Fruit fly (Drosophila melanogaster) whole organism, embryonic: ENCODE measurements around the gene Bub1.

Experiments used
- Antp ChIP-seq: fragments of 200-800 bp; sonication (Bioruptor generic); optimal IDR thresholded peaks from 3 replicates; lab custom pipeline; 2016; ENCODE audit warnings: missing biosample characterization, missing genetic modification characterization
- CG10366 ChIP-seq: fragments of 200-800 bp; sonication (Bioruptor generic); IDR thresholded peaks from 2 replicates; pipeline ENCODE4 v1.3.6; 2022; ENCODE audit warnings: missing biosample characterization, missing genetic modification characterization
- CG10543 ChIP-seq: fragments of 200-800 bp; sonication (Bioruptor generic); optimal IDR thresholded peaks from 3 replicates; lab custom pipeline; 2017; ENCODE audit warnings: missing biosample characterization, mild to moderate bottlenecking, missing genetic modification characterization, moderate library complexity
- CG11398 ChIP-seq: fragments of 200-800 bp; sonication (Bioruptor generic); optimal IDR thresholded peaks from 2 replicates; lab custom pipeline; 2016; ENCODE audit warnings: missing biosample characterization, missing genetic modification characterization
- CG12942 ChIP-seq: fragments of 200-800 bp; sonication (Bioruptor generic); optimal IDR thresholded peaks from 3 replicates; lab custom pipeline; 2016; ENCODE audit warnings: missing biosample characterization, missing genetic modification characterization
- CG13123 ChIP-seq: fragments of 200-800 bp; sonication (Bioruptor generic); optimal IDR thresholded peaks from 2 replicates; lab custom pipeline; 2016; ENCODE audit warnings: missing biosample characterization, missing genetic modification characterization
- CG14014 ChIP-seq: fragments of 200-800 bp; sonication (Bioruptor generic); IDR thresholded peaks from 2 replicates; pipeline ENCODE4 v1.3.6; 2022; ENCODE audit warnings: missing biosample characterization, missing genetic modification characterization
- CG15269 ChIP-seq: fragments of 200-800 bp; sonication (Bioruptor generic); optimal IDR thresholded peaks from 2 replicates; lab custom pipeline; 2018; ENCODE audit warnings: missing biosample characterization, mild to moderate bottlenecking, missing genetic modification characterization, moderate library complexity
- CG16863 ChIP-seq: fragments of 200-800 bp; sonication (Bioruptor generic); optimal IDR thresholded peaks from 3 replicates; lab custom pipeline; 2016; ENCODE audit warnings: missing biosample characterization, missing genetic modification characterization
- CG17361 ChIP-seq: fragments of 200-800 bp; sonication (Bioruptor generic); IDR thresholded peaks from 3 replicates; pipeline ENCODE4 v1.3.6; 2022; ENCODE audit warnings: missing biosample characterization, missing genetic modification characterization
- CG17802 ChIP-seq: fragments of 200-800 bp; sonication (Bioruptor generic); optimal IDR thresholded peaks from 2 replicates; lab custom pipeline; 2018; ENCODE audit warnings: missing biosample characterization, mild to moderate bottlenecking, missing genetic modification characterization, moderate library complexity
- CG18476 ChIP-seq: fragments of 200-800 bp; sonication (Bioruptor generic); optimal IDR thresholded peaks from 2 replicates; lab custom pipeline; 2016; ENCODE audit warnings: missing biosample characterization, mild to moderate bottlenecking, missing genetic modification characterization
- CG3065 ChIP-seq: fragments of 200-800 bp; sonication (Bioruptor generic); optimal IDR thresholded peaks from 2 replicates; lab custom pipeline; 2016; ENCODE audit warnings: missing biosample characterization, missing genetic modification characterization
- CG32767 ChIP-seq: fragments of 200-800 bp; sonication (Bioruptor generic); IDR thresholded peaks from 2 replicates; pipeline ENCODE4 v1.3.6; 2022; ENCODE audit warnings: missing biosample characterization, missing genetic modification characterization
- CG33213 ChIP-seq: fragments of 200-800 bp; sonication (Bioruptor generic); optimal IDR thresholded peaks from 3 replicates; lab custom pipeline; 2016; ENCODE audit warnings: missing biosample characterization, missing genetic modification characterization
- CG33557 ChIP-seq: fragments of 200-800 bp; sonication (Bioruptor generic); optimal IDR thresholded peaks from 2 replicates; lab custom pipeline; 2019; ENCODE audit warnings: missing biosample characterization, mild to moderate bottlenecking, missing genetic modification characterization, moderate library complexity
- CG34376 ChIP-seq: fragments of 200-800 bp; sonication (Bioruptor generic); optimal IDR thresholded peaks from 2 replicates; lab custom pipeline; 2018; ENCODE audit warnings: missing biosample characterization, mild to moderate bottlenecking, missing genetic modification characterization
- CG4360 ChIP-seq: fragments of 200-800 bp; sonication (Bioruptor generic); IDR thresholded peaks from 2 replicates; pipeline ENCODE4 v1.3.6; 2022; ENCODE audit warnings: missing biosample characterization, missing genetic modification characterization
- CG4404 ChIP-seq: fragments of 200-800 bp; sonication (Bioruptor generic); IDR thresholded peaks from 2 replicates; pipeline ENCODE4 v1.3.6; 2022; ENCODE audit warnings: missing biosample characterization, missing genetic modification characterization
- CG4854 ChIP-seq: fragments of 200-800 bp; sonication (Bioruptor generic); optimal IDR thresholded peaks from 2 replicates; lab custom pipeline; 2016; ENCODE audit warnings: missing biosample characterization, missing genetic modification characterization, inconsistent platforms
- CG7357 ChIP-seq: fragments of 200-800 bp; sonication (Bioruptor generic); IDR thresholded peaks from 3 replicates; pipeline ENCODE4 v1.3.6; 2022; ENCODE audit warnings: missing biosample characterization, missing genetic modification characterization
- CG9609 ChIP-seq: fragments of 200-800 bp; sonication (Bioruptor generic); optimal IDR thresholded peaks from 3 replicates; lab custom pipeline; 2016; ENCODE audit warnings: missing biosample characterization, missing genetic modification characterization
- D19B ChIP-seq: fragments of 200-800 bp; sonication (Bioruptor generic); optimal IDR thresholded peaks from 2 replicates; lab custom pipeline; 2017; ENCODE audit warnings: missing biosample characterization, mild to moderate bottlenecking, missing genetic modification characterization
- Dek ChIP-seq: fragments of 200-800 bp; sonication (Bioruptor generic); optimal IDR thresholded peaks from 3 replicates; lab custom pipeline; 2019; ENCODE audit warnings: missing biosample characterization, mild to moderate bottlenecking, missing genetic modification characterization, moderate library complexity
- Dfd ChIP-seq, 2 experiments: fragments of >200 bp; optimal IDR thresholded peaks; 2 replicates each; lab custom pipeline; 2017; ENCODE audit warnings: missing biosample characterization in 2 of 2, missing genetic modification characterization in 2 of 2
- Eip74EF ChIP-seq, 2 experiments: fragments of 200-800 bp in 1 of 2; fragments of >200 bp in 1 of 2; sonication (Bioruptor generic) in 1 of 2; optimal IDR thresholded peaks; 2 replicates each; lab custom pipeline; 2017 to 2019; ENCODE audit warnings: missing biosample characterization in 2 of 2, missing genetic modification characterization in 2 of 2, mild to moderate bottlenecking in 1 of 2, moderate library complexity in 1 of 2
- HmgZ ChIP-seq: fragments of 200-800 bp; sonication (Bioruptor generic); optimal IDR thresholded peaks from 2 replicates; lab custom pipeline; 2018; ENCODE audit warnings: missing biosample characterization, mild to moderate bottlenecking, missing genetic modification characterization
- Lim3 ChIP-seq: fragments of 200-800 bp; sonication (Bioruptor generic); IDR thresholded peaks from 2 replicates; pipeline ENCODE4 v1.3.6; 2022; ENCODE audit warnings: missing biosample characterization, missing genetic modification characterization
- Ptx1 ChIP-seq: fragments of 200-800 bp; sonication (Bioruptor generic); IDR thresholded peaks from 2 replicates; pipeline ENCODE4 v1.3.6; 2022; ENCODE audit warnings: missing biosample characterization, missing genetic modification characterization
- Six4 ChIP-seq: fragments of 200-800 bp; sonication (Bioruptor generic); optimal IDR thresholded peaks from 2 replicates; lab custom pipeline; 2016; ENCODE audit warnings: missing biosample characterization, missing genetic modification characterization
- Sry-δ ChIP-seq: fragments of 200-800 bp; sonication (Bioruptor generic); optimal IDR thresholded peaks from 2 replicates; lab custom pipeline; 2016; ENCODE audit warnings: missing biosample characterization, missing genetic modification characterization
- Ssrp ChIP-seq: fragments of 200-800 bp; sonication (Bioruptor generic); optimal IDR thresholded peaks from 2 replicates; lab custom pipeline; 2018; ENCODE audit warnings: missing biosample characterization, mild to moderate bottlenecking, missing genetic modification characterization, moderate library complexity
- btn ChIP-seq: fragments of 200-800 bp; sonication (Bioruptor generic); optimal IDR thresholded peaks from 2 replicates; lab custom pipeline; 2016; ENCODE audit warnings: missing biosample characterization, missing genetic modification characterization
- disco-r ChIP-seq: fragments of 200-800 bp; sonication (Bioruptor generic); optimal IDR thresholded peaks from 2 replicates; lab custom pipeline; 2016; ENCODE audit warnings: missing biosample characterization, missing genetic modification characterization
- dm ChIP-seq: fragments of 200-800 bp; sonication (Bioruptor generic); optimal IDR thresholded peaks from 3 replicates; lab custom pipeline; 2016; ENCODE audit warnings: missing biosample characterization, missing genetic modification characterization
- dysf ChIP-seq: fragments of 200-800 bp; sonication (Bioruptor generic); IDR thresholded peaks from 3 replicates; pipeline ENCODE4 v1.3.6; 2022; ENCODE audit warnings: missing biosample characterization, missing genetic modification characterization
- gem ChIP-seq: fragments of 200-800 bp; sonication (Bioruptor generic); optimal IDR thresholded peaks from 2 replicates; lab custom pipeline; 2019; ENCODE audit warnings: missing biosample characterization, mild to moderate bottlenecking, missing genetic modification characterization, moderate library complexity
- jing ChIP-seq: fragments of 200-800 bp; sonication (Bioruptor generic); optimal IDR thresholded peaks from 2 replicates; lab custom pipeline; 2018; ENCODE audit warnings: missing biosample characterization, mild to moderate bottlenecking, missing genetic modification characterization
- kah ChIP-seq: fragments of 200-800 bp; sonication (Bioruptor generic); optimal IDR thresholded peaks from 2 replicates; lab custom pipeline; 2018; ENCODE audit warnings: missing biosample characterization, mild to moderate bottlenecking, missing genetic modification characterization
- nau ChIP-seq: fragments of 200-800 bp; sonication (Bioruptor generic); optimal IDR thresholded peaks from 3 replicates; lab custom pipeline; 2017; ENCODE audit warnings: missing biosample characterization, mild to moderate bottlenecking, missing genetic modification characterization, missing genetic modification reagents
- nmo ChIP-seq: fragments of 200-800 bp; sonication (Bioruptor generic); optimal IDR thresholded peaks from 2 replicates; lab custom pipeline; 2018; ENCODE audit warnings: missing biosample characterization, mild to moderate bottlenecking, missing genetic modification characterization, moderate library complexity
- oc ChIP-seq: fragments of 200-800 bp; sonication (Bioruptor generic); optimal IDR thresholded peaks from 2 replicates; lab custom pipeline; 2018; ENCODE audit warnings: missing biosample characterization, mild to moderate bottlenecking, missing genetic modification characterization, moderate library complexity
- odd ChIP-seq: fragments of 200-800 bp; sonication (Bioruptor generic); optimal IDR thresholded peaks from 2 replicates; lab custom pipeline; 2017; ENCODE audit warnings: missing biosample characterization, mild to moderate bottlenecking, missing genetic modification characterization
- peb ChIP-seq: fragments of 200-800 bp; sonication (Bioruptor generic); IDR thresholded peaks from 2 replicates; pipeline ENCODE4 v1.3.6; 2022; ENCODE audit warnings: missing biosample characterization, missing genetic modification characterization
- pum ChIP-seq: fragments of 200-800 bp; sonication (Bioruptor generic); optimal IDR thresholded peaks from 2 replicates; lab custom pipeline; 2016; ENCODE audit warnings: missing biosample characterization, missing genetic modification characterization
- row ChIP-seq: fragments of 200-800 bp; sonication (Bioruptor generic); IDR thresholded peaks from 3 replicates; pipeline ENCODE4 v1.3.6; 2022; ENCODE audit warnings: missing biosample characterization, missing genetic modification characterization
- sc ChIP-seq, 3 experiments: fragments of >200 bp in 2 of 3; fragments of 200-800 bp in 1 of 3; sonication (Bioruptor generic) in 1 of 3; optimal IDR thresholded peaks; 2 replicates in 2 of 3; 3 replicates in 1 of 3; lab custom pipeline; 2017; ENCODE audit warnings: mild to moderate bottlenecking in 1 of 3, missing biosample characterization in 1 of 3, missing genetic modification characterization in 1 of 3, missing genetic modification reagents in 1 of 3
- stc ChIP-seq: fragments of 200-800 bp; sonication (Bioruptor generic); IDR thresholded peaks from 2 replicates; pipeline ENCODE4 v1.3.6; 2022; ENCODE audit warnings: missing biosample characterization, missing genetic modification characterization
- tx ChIP-seq: fragments of 200-800 bp; sonication (Bioruptor generic); optimal IDR thresholded peaks from 2 replicates; lab custom pipeline; 2016; ENCODE audit warnings: missing biosample characterization, missing genetic modification characterization
- zen ChIP-seq: fragments of 200-800 bp; sonication (Bioruptor generic); optimal IDR thresholded peaks from 3 replicates; lab custom pipeline; 2018; ENCODE audit warnings: missing biosample characterization, mild to moderate bottlenecking, missing genetic modification characterization, moderate library complexity

The Bub1 gene

DNA sequence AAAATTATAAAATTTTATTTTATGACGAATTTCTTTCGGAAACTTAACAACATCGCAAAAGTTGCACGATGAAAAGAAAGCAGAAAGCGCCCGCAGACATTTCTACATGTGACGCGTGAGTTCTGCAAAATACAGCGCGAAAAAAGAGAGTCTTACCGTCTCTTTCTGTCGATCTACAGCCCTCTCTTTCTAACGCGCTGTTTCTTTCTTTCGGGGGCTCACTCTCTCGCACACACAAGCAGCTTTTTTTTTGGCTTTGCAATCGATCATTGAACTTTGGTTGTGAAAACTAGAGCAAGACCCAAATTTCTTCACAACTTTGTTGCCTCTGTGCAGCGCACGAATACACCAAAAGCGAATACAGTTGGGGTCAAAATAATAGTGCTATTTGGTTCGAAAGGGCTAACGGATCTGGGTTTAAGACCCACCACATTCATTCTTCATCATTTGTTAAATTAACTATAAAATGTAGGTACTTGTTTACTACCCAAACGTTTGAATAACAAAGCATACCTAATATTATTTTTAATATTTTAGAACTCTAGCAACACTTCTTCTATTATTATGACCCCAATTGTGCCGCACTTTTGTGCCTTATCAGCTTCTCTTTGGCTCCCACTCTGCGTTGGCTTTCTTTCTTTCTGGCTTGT lies 20.4 kb downstream of the Bub1 start (continued):
- TF ChIP-seq Six4, result peak; percentile 75
- TF ChIP-seq Ssrp (tag; lab: Kevin White, UChicago), result peak; percentile 85
- peak; percentile 24 for TF ChIP-seq Antp (GFP tag; lab: Kevin White, UChicago)
- TF ChIP-seq CG4404 (GFP tag; lab: Robert Waterston, UW), result peak; percentile 51
- peak; percentile 76 for TF ChIP-seq CG33557 (GFP tag; lab: Kevin White, UChicago)
- TF ChIP-seq disco-r, result peak; percentile 20
- peak; percentile 82 for TF ChIP-seq Dek
- no peak for TF ChIP-seq CG33213 (GFP tag; lab: Kevin White, UChicago)
- TF ChIP-seq D19B, result peak; percentile 3
- no peak for TF ChIP-seq CG4360 (GFP tag; lab: Robert Waterston, UW)
- TF ChIP-seq pum (GFP tag; lab: Kevin White, UChicago), result peak; percentile 57
- TF ChIP-seq Dfd (GFP tag; optimal IDR thresholded peaks at IDR 0.05; lab: Kevin White, UChicago), result no peak
- peak; percentile 70 for TF ChIP-seq peb
- TF ChIP-seq CG10366 (GFP tag; lab: Robert Waterston, UW), result peak; percentile 63
- peak; percentile 38 for TF ChIP-seq CG3065 (GFP tag; lab: Kevin White, UChicago)
- peak; percentile 84 for TF ChIP-seq odd (GFP tag; lab: Kevin White, UChicago)
- TF ChIP-seq row, result peak; percentile 96
- peak; percentile 83 for TF ChIP-seq CG32767 (GFP tag; lab: Robert Waterston, UW)
- peak; percentile 71 for TF ChIP-seq kah (GFP tag; lab: Kevin White, UChicago)
- TF ChIP-seq CG16863 (GFP tag; lab: Kevin White, UChicago), result peak; percentile 65
- peak; percentile 78 for TF ChIP-seq stc (GFP tag; lab: Robert Waterston, UW)
- no peak for TF ChIP-seq sc (optimal IDR thresholded peaks at IDR 0.05; lab: Kevin White, UChicago)
- TF ChIP-seq sc (GFP tag; optimal IDR thresholded peaks at IDR 0.05; lab: Kevin White, UChicago), result peak; percentile 91
- TF ChIP-seq tx (GFP tag; lab: Kevin White, UChicago), result no peak
- TF ChIP-seq HmgZ (tag; lab: Kevin White, UChicago), result peak; percentile 64
- TF ChIP-seq nmo, result peak; percentile 91
- TF ChIP-seq CG11398 (GFP tag; lab: Kevin White, UChicago), result no peak
- peak; percentile 81 for TF ChIP-seq CG14014 (GFP tag; lab: Robert Waterston, UW)
- TF ChIP-seq oc, result peak; percentile 92
- no peak for TF ChIP-seq CG13123 (GFP tag; lab: Kevin White, UChicago)
- peak; percentile 52 for TF ChIP-seq zen
- TF ChIP-seq CG34376 (GFP tag; lab: Kevin White, UChicago), result no peak
- TF ChIP-seq Ptx1 (GFP tag; lab: Robert Waterston, UW), result peak; percentile 80
- TF ChIP-seq CG10543 (GFP tag; lab: Kevin White, UChicago), result peak; percentile 78
- TF ChIP-seq CG7357, result 0 out of 3 replicates have a peak, but pooled peaks have one; percentile 38
- no peak for TF ChIP-seq btn (GFP tag; lab: Kevin White, UChicago)
- TF ChIP-seq CG9609 (GFP tag; lab: Kevin White, UChicago), result peak; percentile 47
- peak; percentile 82 for TF ChIP-seq nau (GFP tag; lab: Kevin White, UChicago)
- peak; percentile 76 for TF ChIP-seq dysf (GFP tag; lab: Robert Waterston, UW)
- peak; percentile 46 for TF ChIP-seq CG18476 (GFP tag; lab: Kevin White, UChicago)
- peak; percentile 67 for TF ChIP-seq CG12942 (GFP tag; lab: Kevin White, UChicago)
- TF ChIP-seq CG17802 (tag; lab: Kevin White, UChicago), result peak; percentile 38
- TF ChIP-seq CG17361 (GFP tag; lab: Robert Waterston, UW), result peak; percentile 87
- TF ChIP-seq dm, result peak; percentile 11
- peak; percentile 96 for TF ChIP-seq gem
- peak; percentile 49 for TF ChIP-seq CG4854 (GFP tag; lab: Kevin White, UChicago)
- TF ChIP-seq jing (GFP tag; lab: Kevin White, UChicago), result peak; percentile 82
- TF ChIP-seq Sry-δ (GFP tag; lab: Kevin White, UChicago), result no peak
- TF ChIP-seq Lim3 (GFP tag; lab: Robert Waterston, UW), result peak; percentile 67
- TF ChIP-seq CG15269 (tag; lab: Kevin White, UChicago), result peak; percentile 89
- TF ChIP-seq Eip74EF (GFP tag; optimal IDR thresholded peaks at IDR 0.05; lab: Kevin White, UChicago), result peak in 1 of 2 experiments; percentile 85
